Fruit fly (Drosophila melanogaster) whole organism, embryonic: Measurements from ENCODE around the gene Zaf1.

ENCODE experiments used
- Ada2b ChIP-seq: fragments of 200-800 bp; sonication (Bioruptor generic); IDR thresholded peaks from 2 replicates; pipeline ENCODE4 v1.3.6; 2022; ENCODE audit warnings: missing biosample characterization, missing genetic modification characterization
- Antp ChIP-seq: fragments of 200-800 bp; sonication (Bioruptor generic); optimal IDR thresholded peaks from 3 replicates; lab custom pipeline; 2016; ENCODE audit warnings: missing biosample characterization, missing genetic modification characterization
- Atf3 ChIP-seq: fragments of 200-800 bp; sonication (Bioruptor generic); optimal IDR thresholded peaks from 3 replicates; lab custom pipeline; 2016; ENCODE audit warnings: missing biosample characterization, missing genetic modification characterization
- CG10274 ChIP-seq: fragments of 200-800 bp; sonication (Bioruptor generic); optimal IDR thresholded peaks from 3 replicates; lab custom pipeline; 2017; ENCODE audit warnings: missing biosample characterization, mild to moderate bottlenecking, missing genetic modification characterization
- CG14710 ChIP-seq: fragments of 200-800 bp; sonication (Bioruptor generic); optimal IDR thresholded peaks from 3 replicates; lab custom pipeline; 2019; ENCODE audit warnings: missing biosample characterization, mild to moderate bottlenecking, missing genetic modification characterization, moderate library complexity
- CG1602 ChIP-seq: fragments of 200-800 bp; sonication (Bioruptor generic); optimal IDR thresholded peaks from 3 replicates; lab custom pipeline; 2016; ENCODE audit warnings: missing biosample characterization, missing genetic modification characterization
- CG18262 ChIP-seq: fragments of 200-800 bp; optimal IDR thresholded peaks from 3 replicates; lab custom pipeline; 2019; ENCODE audit warnings: missing biosample characterization, mild to moderate bottlenecking, missing genetic modification characterization, moderate library complexity
- CG2116 ChIP-seq: fragments of 200-800 bp; sonication (Bioruptor generic); optimal IDR thresholded peaks from 3 replicates; lab custom pipeline; 2018; ENCODE audit warnings: missing biosample characterization, mild to moderate bottlenecking, missing genetic modification characterization
- CG2120 ChIP-seq: fragments of 200-800 bp; sonication (Bioruptor generic); optimal IDR thresholded peaks from 3 replicates; lab custom pipeline; 2016; ENCODE audit warnings: missing biosample characterization, missing genetic modification characterization
- CG2129 ChIP-seq: fragments of 200-800 bp; sonication (Bioruptor generic); IDR thresholded peaks from 2 replicates; pipeline ENCODE4 v1.3.6; 2022; ENCODE audit warnings: missing biosample characterization, missing genetic modification characterization; ENCODE audit not compliant: partially characterized antibody
- CG2199 ChIP-seq: fragments of 200-800 bp; sonication (Bioruptor generic); IDR thresholded peaks from 3 replicates; pipeline ENCODE4 v1.3.6; 2022; ENCODE audit warnings: missing biosample characterization, missing genetic modification characterization
- CG2712 ChIP-seq: fragments of 200-800 bp; optimal IDR thresholded peaks from 3 replicates; lab custom pipeline; 2019; ENCODE audit warnings: missing biosample characterization, mild to moderate bottlenecking, missing genetic modification characterization, moderate library complexity
- CG30020 ChIP-seq: fragments of 200-800 bp; optimal IDR thresholded peaks from 2 replicates; lab custom pipeline; 2019; ENCODE audit warnings: missing biosample characterization, mild to moderate bottlenecking, missing genetic modification characterization, moderate library complexity
- CG4282 ChIP-seq: fragments of 200-800 bp; sonication (Bioruptor generic); optimal IDR thresholded peaks from 2 replicates; lab custom pipeline; 2016; ENCODE audit warnings: missing biosample characterization, missing genetic modification characterization
- CG6689 ChIP-seq: fragments of 200-800 bp; sonication (Bioruptor generic); IDR thresholded peaks from 2 replicates; pipeline ENCODE4 v1.3.6; 2022; ENCODE audit warnings: missing biosample characterization, missing genetic modification characterization
- CG6765 ChIP-seq: fragments of 200-800 bp; sonication (Bioruptor generic); optimal IDR thresholded peaks from 3 replicates; lab custom pipeline; 2017; ENCODE audit warnings: missing biosample characterization, mild to moderate bottlenecking, missing genetic modification characterization
- CG7372 ChIP-seq: fragments of 200-800 bp; sonication (Bioruptor generic); IDR thresholded peaks from 2 replicates; pipeline ENCODE4 v1.3.6; 2022; ENCODE audit warnings: missing biosample characterization, missing genetic modification characterization
- CG7928 ChIP-seq: fragments of 200-800 bp; sonication (Bioruptor generic); optimal IDR thresholded peaks from 2 replicates; lab custom pipeline; 2017; ENCODE audit warnings: missing biosample characterization, mild to moderate bottlenecking, missing genetic modification characterization
- CG9215 ChIP-seq: fragments of 200-800 bp; sonication (Bioruptor generic); IDR thresholded peaks from 2 replicates; pipeline ENCODE4 v1.3.6; 2022; ENCODE audit warnings: missing biosample characterization, missing genetic modification characterization
- CG9437 ChIP-seq: fragments of 200-800 bp; sonication (Bioruptor generic); optimal IDR thresholded peaks from 2 replicates; lab custom pipeline; 2018; ENCODE audit warnings: missing biosample characterization, mild to moderate bottlenecking, missing genetic modification characterization
- CG9817 ChIP-seq: fragments of 200-800 bp; sonication (Bioruptor generic); optimal IDR thresholded peaks from 2 replicates; lab custom pipeline; 2018; ENCODE audit warnings: missing biosample characterization, mild to moderate bottlenecking, missing genetic modification characterization, moderate library complexity
- Dbx ChIP-seq: fragments of 200-800 bp; sonication (Bioruptor generic); IDR thresholded peaks from 3 replicates; pipeline ENCODE4 v1.3.6; 2022; ENCODE audit warnings: missing biosample characterization, missing genetic modification characterization
- Mes4 ChIP-seq: fragments of 200-800 bp; sonication (Bioruptor generic); optimal IDR thresholded peaks from 2 replicates; lab custom pipeline; 2016; ENCODE audit warnings: missing biosample characterization, missing genetic modification characterization
- Oaz ChIP-seq: fragments of 200-800 bp; sonication (Bioruptor generic); IDR thresholded peaks from 2 replicates; pipeline ENCODE4 v1.3.6; 2022; ENCODE audit warnings: missing biosample characterization, missing genetic modification characterization
- Sin3A ChIP-seq: fragments of >200 bp; optimal IDR thresholded peaks from 2 replicates; lab custom pipeline; 2018
- Ssrp ChIP-seq: fragments of 200-800 bp; sonication (Bioruptor generic); optimal IDR thresholded peaks from 2 replicates; lab custom pipeline; 2018; ENCODE audit warnings: missing biosample characterization, mild to moderate bottlenecking, missing genetic modification characterization, moderate library complexity
- Trl ChIP-seq, 3 experiments: fragments of >200 bp in 2 of 3; fragments of 200-800 bp in 1 of 3; sonication (Bioruptor generic) in 1 of 3; optimal IDR thresholded peaks; 2 replicates in 1 of 3; 3 replicates in 2 of 3; lab custom pipeline; 2016 to 2017; ENCODE audit warnings: missing biosample characterization in 1 of 3, missing genetic modification characterization in 1 of 3
- YL-1 ChIP-seq: fragments of 200-800 bp; sonication (Bioruptor generic); optimal IDR thresholded peaks from 3 replicates; lab custom pipeline; 2017; ENCODE audit warnings: missing biosample characterization, mild to moderate bottlenecking, missing genetic modification characterization
- ab ChIP-seq: fragments of 200-800 bp; sonication (Bioruptor generic); optimal IDR thresholded peaks from 2 replicates; lab custom pipeline; 2016; ENCODE audit warnings: missing biosample characterization, missing genetic modification characterization
- ac ChIP-seq: fragments of 200-800 bp; sonication (Bioruptor generic); optimal IDR thresholded peaks from 3 replicates; lab custom pipeline; 2017; ENCODE audit warnings: missing biosample characterization, mild to moderate bottlenecking, missing genetic modification characterization
- bigmax ChIP-seq: fragments of 200-800 bp; sonication (Bioruptor generic); optimal IDR thresholded peaks from 2 replicates; lab custom pipeline; 2018; ENCODE audit warnings: missing biosample characterization, mild to moderate bottlenecking, missing genetic modification characterization
- crc ChIP-seq: fragments of 200-800 bp; sonication (Bioruptor generic); optimal IDR thresholded peaks from 2 replicates; lab custom pipeline; 2016; ENCODE audit warnings: missing biosample characterization, missing genetic modification characterization
- dati ChIP-seq: fragments of 200-800 bp; sonication (Bioruptor generic); IDR thresholded peaks from 2 replicates; pipeline ENCODE4 v1.3.6; 2022; ENCODE audit warnings: missing biosample characterization, missing genetic modification characterization
- ftz-f1 ChIP-seq: fragments of 200-800 bp; sonication (Bioruptor generic); optimal IDR thresholded peaks from 2 replicates; lab custom pipeline; 2016; ENCODE audit warnings: missing biosample characterization, missing genetic modification characterization
- gem ChIP-seq: fragments of 200-800 bp; sonication (Bioruptor generic); optimal IDR thresholded peaks from 2 replicates; lab custom pipeline; 2019; ENCODE audit warnings: missing biosample characterization, mild to moderate bottlenecking, missing genetic modification characterization, moderate library complexity
- grau ChIP-seq: fragments of 200-800 bp; optimal IDR thresholded peaks from 3 replicates; lab custom pipeline; 2019; ENCODE audit warnings: missing biosample characterization, mild to moderate bottlenecking, missing genetic modification characterization, moderate library complexity
- gsb ChIP-seq: fragments of 200-800 bp; sonication (Bioruptor generic); IDR thresholded peaks from 2 replicates; pipeline ENCODE4 v1.3.6; 2022; ENCODE audit warnings: missing biosample characterization, missing genetic modification characterization
- ham ChIP-seq: fragments of 200-800 bp; sonication (Bioruptor generic); IDR thresholded peaks from 2 replicates; pipeline ENCODE4 v1.3.6; 2022; ENCODE audit warnings: missing biosample characterization, missing genetic modification characterization
- hb ChIP-seq: fragments of 200-800 bp; sonication (Bioruptor generic); IDR thresholded peaks from 3 replicates; pipeline ENCODE4 v1.3.6; 2022; ENCODE audit warnings: missing biosample characterization, missing genetic modification characterization; ENCODE audit not compliant: partially characterized antibody
- lilli ChIP-seq: fragments of 200-800 bp; sonication (Bioruptor generic); optimal IDR thresholded peaks from 3 replicates; lab custom pipeline; 2016; ENCODE audit warnings: missing biosample characterization, missing genetic modification characterization
- pfk ChIP-seq: fragments of 200-800 bp; sonication (Bioruptor generic); optimal IDR thresholded peaks from 2 replicates; lab custom pipeline; 2018; ENCODE audit warnings: missing biosample characterization, mild to moderate bottlenecking, missing genetic modification characterization, moderate library complexity
- pros ChIP-seq: fragments of 200-800 bp; sonication (Bioruptor generic); optimal IDR thresholded peaks from 3 replicates; lab custom pipeline; 2019; ENCODE audit warnings: missing biosample characterization, mild to moderate bottlenecking, missing genetic modification characterization, moderate library complexity
- pum ChIP-seq: fragments of 200-800 bp; sonication (Bioruptor generic); optimal IDR thresholded peaks from 2 replicates; lab custom pipeline; 2016; ENCODE audit warnings: missing biosample characterization, missing genetic modification characterization
- sd ChIP-seq: fragments of 200-800 bp; sonication (Bioruptor generic); optimal IDR thresholded peaks from 3 replicates; lab custom pipeline; 2018; ENCODE audit warnings: missing biosample characterization, mild to moderate bottlenecking, missing genetic modification characterization, moderate library complexity
- shn ChIP-seq: fragments of 200-800 bp; sonication (Bioruptor generic); optimal IDR thresholded peaks from 3 replicates; lab custom pipeline; 2016; ENCODE audit warnings: missing biosample characterization, missing genetic modification characterization
- vfl ChIP-seq: fragments of 200-800 bp; sonication (Bioruptor generic); optimal IDR thresholded peaks from 2 replicates; lab custom pipeline; 2016; ENCODE audit warnings: missing biosample characterization, missing genetic modification characterization
- zen2 ChIP-seq: fragments of 200-800 bp; sonication (Bioruptor generic); IDR thresholded peaks from 3 replicates; pipeline ENCODE4 v1.3.6; 2022; ENCODE audit warnings: missing biosample characterization, missing genetic modification characterization; ENCODE audit not compliant: partially characterized antibody

The Zaf1 gene

dm6 chr3R:11613252-11614036 lies 12.0 kb downstream of the Zaf1 start (continued):
- TF ChIP-seq CG30020 (tag; lab: Kevin White, UChicago) (no peak), Mes4 (GFP tag; lab: Kevin White, UChicago) (peak; percentile 61), sd (tag; lab: Kevin White, UChicago) (peak; percentile 23)

- TF ChIP-seq dati (GFP tag; lab: Robert Waterston, UW) (no peak), zen2 (GFP tag; lab: Robert Waterston, UW) (no peak)
- TF ChIP-seq, all 482 proteins: peak for 0
Observed at dm6 chr3R:11612467-11612866, 13.0 kb downstream of the Zaf1 start.

- TF ChIP-seq CG2129 (GFP tag; lab: Robert Waterston, UW), result no peak
- no peak for TF ChIP-seq YL-1 (GFP tag; lab: Kevin White, UChicago)
- TF ChIP-seq CG2199 (GFP tag; lab: Robert Waterston, UW), result no peak
- TF ChIP-seq CG18262, result peak; percentile 13
- TF ChIP-seq ac, result no peak
- no peak for TF ChIP-seq ab (GFP tag; lab: Kevin White, UChicago)
- no peak for TF ChIP-seq Atf3
- TF ChIP-seq crc (GFP tag; lab: Kevin White, UChicago), result no peak
- TF ChIP-seq Dbx (GFP tag; lab: Robert Waterston, UW), result no peak
- TF ChIP-seq CG6689 (GFP tag; lab: Robert Waterston, UW), result no peak
- TF ChIP-seq Ada2b (GFP tag; lab: Robert Waterston, UW), result no peak
- no peak for TF ChIP-seq vfl (GFP tag; lab: Kevin White, UChicago)
- no peak for TF ChIP-seq bigmax (GFP tag; lab: Kevin White, UChicago)
- no peak for TF ChIP-seq gsb (GFP tag; lab: Robert Waterston, UW)
- TF ChIP-seq CG9817 (tag; lab: Kevin White, UChicago), result no peak
- no peak for TF ChIP-seq CG9437 (GFP tag; lab: Kevin White, UChicago)
- TF ChIP-seq CG4282, result no peak
- no peak for TF ChIP-seq ham (GFP tag; lab: Robert Waterston, UW)
- TF ChIP-seq Trl (optimal IDR thresholded peaks at IDR 0.05; lab: Kevin White, UChicago), result peak in 1 of 2 experiments; percentile 8
- no peak for TF ChIP-seq Trl (GFP tag; optimal IDR thresholded peaks at IDR 0.05; lab: Kevin White, UChicago)
- no peak for TF ChIP-seq pros (GFP tag; lab: Kevin White, UChicago)
- TF ChIP-seq CG7928 (GFP tag; lab: Kevin White, UChicago), result no peak
- no peak for TF ChIP-seq shn (GFP tag; lab: Kevin White, UChicago)
- no peak for TF ChIP-seq CG7372 (GFP tag; lab: Robert Waterston, UW)
- no peak for TF ChIP-seq CG10274 (GFP tag; lab: Kevin White, UChicago)
- peak; percentile 11 for TF ChIP-seq Ssrp
- no peak for TF ChIP-seq CG2120
- peak; percentile 26 for TF ChIP-seq CG2712 (tag; lab: Kevin White, UChicago)
- no peak for TF ChIP-seq CG6765
- no peak for TF ChIP-seq lilli (GFP tag; lab: Kevin White, UChicago)
- TF ChIP-seq gem, result peak; percentile 24
- TF ChIP-seq pum (GFP tag; lab: Kevin White, UChicago), result no peak
- no peak for TF ChIP-seq hb
- TF ChIP-seq CG14710 (tag; lab: Kevin White, UChicago), result no peak
- no peak for TF ChIP-seq Oaz (GFP tag; lab: Robert Waterston, UW)
- no peak for TF ChIP-seq CG9215 (GFP tag; lab: Robert Waterston, UW)
- TF ChIP-seq Antp (GFP tag; lab: Kevin White, UChicago), result no peak
- no peak for TF ChIP-seq Sin3A (lab: Kevin White, UChicago)
- no peak for TF ChIP-seq CG1602
- TF ChIP-seq grau (tag; lab: Kevin White, UChicago), result peak; percentile 73
- no peak for TF ChIP-seq pfk (GFP tag; lab: Kevin White, UChicago)
- no peak for TF ChIP-seq ftz-f1 (GFP tag; lab: Kevin White, UChicago)
- no peak for TF ChIP-seq CG2116
Observed at dm6 chr3R:11606679-11607078, 18.8 kb downstream of the Zaf1 start.
